Worm (Caenorhabditis elegans) whole organism, young adult: ENCODE results near the gene Y94H6A.3.

Source experiments
- D2030.7 ChIP-seq: fragments of 200-800 bp; sonication (Bioruptor generic); IDR thresholded peaks from 2 replicates; pipeline ENCODE4 v1.3.6; 2022; ENCODE audit warnings: missing genetic modification reagents, missing genetic modification characterization, missing compliant biosample characterization
- T07F8.4 ChIP-seq: sonication (generic microtip); optimal IDR thresholded peaks from 2 replicates; lab custom pipeline; 2016; ENCODE audit warnings: mild to moderate bottlenecking, missing genetic modification characterization, moderate library complexity, missing compliant biosample characterization
- attf-6 ChIP-seq: fragments of 200-800 bp; sonication (Bioruptor generic); IDR thresholded peaks from 2 replicates; pipeline ENCODE4 v1.3.6; 2022; ENCODE audit warnings: missing genetic modification reagents, missing genetic modification characterization, missing compliant biosample characterization
- ceh-79 ChIP-seq: sonication (generic microtip); optimal IDR thresholded peaks from 2 replicates; lab custom pipeline; 2017; ENCODE audit warnings: mild to moderate bottlenecking, missing genetic modification characterization, missing compliant biosample characterization
- hlh-26 ChIP-seq: fragments of 200-800 bp; sonication (Bioruptor generic); conservative IDR thresholded peaks from 2 replicates; pipeline ENCODE4 v1.3.6; 2022; ENCODE audit warnings: missing genetic modification reagents, missing genetic modification characterization, missing compliant biosample characterization
- lsy-27 ChIP-seq: sonication (generic microtip); optimal IDR thresholded peaks from 2 replicates; lab custom pipeline; 2017; ENCODE audit warnings: missing genetic modification characterization, mild to moderate bottlenecking, missing compliant biosample characterization, antibody characterized with exemption, missing genotype, borderline replicate concordance; ENCODE audit not compliant: insufficient read depth
- mel-28 ChIP-seq: sonication (generic microtip); optimal IDR thresholded peaks from 2 replicates; lab custom pipeline; 2016; ENCODE audit warnings: borderline replicate concordance, mild to moderate bottlenecking, missing genetic modification characterization, missing compliant biosample characterization
- rpc-1 ChIP-seq, 2 experiments: fragments of 150-350 bp in 1 of 2; sonication (generic microtip) in 1 of 2; optimal IDR thresholded peaks; 2 replicates each; lab custom pipeline; 2014 to 2018; ENCODE audit warnings: missing biosample characterization in 1 of 2, missing genetic modification characterization in 1 of 2, missing genetic modification reagents in 1 of 2, missing genotype in 1 of 2
- snpc-3.4 ChIP-seq: sonication (generic microtip); optimal IDR thresholded peaks from 2 replicates; lab custom pipeline; 2017; ENCODE audit warnings: missing genetic modification characterization, mild to moderate bottlenecking, missing compliant biosample characterization, antibody characterized with exemption, moderate library complexity, missing genotype, missing genetic modification reagents
- somi-1 ChIP-seq: fragments of 200-800 bp; sonication (Bioruptor generic); optimal IDR thresholded peaks from 2 replicates; lab custom pipeline; 2018; ENCODE audit warnings: mild to moderate bottlenecking, missing genetic modification characterization, missing compliant biosample characterization
- ztf-25 ChIP-seq: fragments of 200-800 bp; sonication (Bioruptor generic); IDR thresholded peaks from 2 replicates; pipeline ENCODE4 v1.3.6; 2022; ENCODE audit warnings: missing genetic modification reagents, missing genetic modification characterization, missing compliant biosample characterization

- TF ChIP-seq T07F8.4 (tag; lab: Kevin White, UChicago) = no peak
- TF ChIP-seq ceh-79 (tag; lab: Kevin White, UChicago) = no peak
- no peak for TF ChIP-seq snpc-3.4
- no peak for TF ChIP-seq ztf-25
- TF ChIP-seq somi-1 (GFP tag; lab: Kevin White, UChicago) = no peak
- TF ChIP-seq D2030.7 = no peak
- TF ChIP-seq mel-28 (tag; lab: Kevin White, UChicago) = no peak
- TF ChIP-seq lsy-27 (tag; lab: Kevin White, UChicago) = no peak
- TF ChIP-seq attf-6 (GFP tag; lab: Robert Waterston, UW) = no peak
- TF ChIP-seq hlh-26 (GFP tag; lab: Robert Waterston, UW) = no peak
- TF ChIP-seq rpc-1 (optimal IDR thresholded peaks at IDR 0.05; lab: Kevin White, UChicago) = no peak
- TF ChIP-seq rpc-1 (tag; optimal IDR thresholded peaks at IDR 0.05; lab: Kevin White, UChicago) = no peak
Observed at ce11 chrIV:2642054-2642453, 34.3 kb upstream of the Y94H6A.3 start.
